Fruit fly (Drosophila melanogaster) whole organism, embryonic: ENCODE data around the gene wcy.

Experiments
- CG12219 ChIP-seq: fragments of 200-800 bp; sonication (Bioruptor generic); optimal IDR thresholded peaks from 3 replicates; lab custom pipeline; 2018; ENCODE audit warnings: missing biosample characterization, mild to moderate bottlenecking, missing genetic modification characterization
- CG15269 ChIP-seq: fragments of 200-800 bp; sonication (Bioruptor generic); optimal IDR thresholded peaks from 2 replicates; lab custom pipeline; 2018; ENCODE audit warnings: missing biosample characterization, mild to moderate bottlenecking, missing genetic modification characterization, moderate library complexity
- CG15479 ChIP-seq: fragments of 200-800 bp; sonication (Bioruptor generic); optimal IDR thresholded peaks from 3 replicates; lab custom pipeline; 2019; ENCODE audit warnings: missing biosample characterization, mild to moderate bottlenecking, missing genetic modification characterization, moderate library complexity
- CG16815 ChIP-seq: fragments of 200-800 bp; sonication (Bioruptor generic); optimal IDR thresholded peaks from 3 replicates; lab custom pipeline; 2017; ENCODE audit warnings: missing biosample characterization, mild to moderate bottlenecking, missing genetic modification characterization
- CG18262 ChIP-seq: fragments of 200-800 bp; optimal IDR thresholded peaks from 3 replicates; lab custom pipeline; 2019; ENCODE audit warnings: missing biosample characterization, mild to moderate bottlenecking, missing genetic modification characterization, moderate library complexity
- CG2120 ChIP-seq: fragments of 200-800 bp; sonication (Bioruptor generic); optimal IDR thresholded peaks from 3 replicates; lab custom pipeline; 2016; ENCODE audit warnings: missing biosample characterization, missing genetic modification characterization
- CG31441 ChIP-seq: fragments of 200-800 bp; sonication (Bioruptor generic); IDR thresholded peaks from 2 replicates; pipeline ENCODE4 v1.3.6; 2022; ENCODE audit warnings: missing biosample characterization, missing genetic modification characterization
- CG33213 ChIP-seq: fragments of 200-800 bp; sonication (Bioruptor generic); optimal IDR thresholded peaks from 3 replicates; lab custom pipeline; 2016; ENCODE audit warnings: missing biosample characterization, missing genetic modification characterization
- CG34224 ChIP-seq: fragments of 200-800 bp; sonication (Bioruptor generic); IDR thresholded peaks from 3 replicates; pipeline ENCODE4 v1.3.6; 2022; ENCODE audit warnings: missing biosample characterization, missing genetic modification characterization; ENCODE audit not compliant: partially characterized antibody
- CG4282 ChIP-seq: fragments of 200-800 bp; sonication (Bioruptor generic); optimal IDR thresholded peaks from 2 replicates; lab custom pipeline; 2016; ENCODE audit warnings: missing biosample characterization, missing genetic modification characterization
- CG7556 ChIP-seq: fragments of 200-800 bp; sonication (Bioruptor generic); optimal IDR thresholded peaks from 2 replicates; lab custom pipeline; 2017; ENCODE audit warnings: missing biosample characterization, mild to moderate bottlenecking, missing genetic modification characterization
- CG7839 ChIP-seq: fragments of 200-800 bp; sonication (Bioruptor generic); optimal IDR thresholded peaks from 3 replicates; lab custom pipeline; 2018; ENCODE audit warnings: missing biosample characterization, mild to moderate bottlenecking, missing genetic modification characterization, moderate library complexity
- CG8089 ChIP-seq: fragments of 200-800 bp; sonication (Bioruptor generic); optimal IDR thresholded peaks from 3 replicates; lab custom pipeline; 2016; ENCODE audit warnings: missing biosample characterization, missing genetic modification characterization
- CG8281 ChIP-seq: fragments of 200-800 bp; sonication (Bioruptor generic); optimal IDR thresholded peaks from 2 replicates; lab custom pipeline; 2018; ENCODE audit warnings: missing biosample characterization, mild to moderate bottlenecking, missing genetic modification characterization, moderate library complexity
- CG8388 ChIP-seq: fragments of 200-800 bp; sonication (Bioruptor generic); optimal IDR thresholded peaks from 2 replicates; lab custom pipeline; 2019; ENCODE audit warnings: missing biosample characterization, mild to moderate bottlenecking, missing genetic modification characterization, moderate library complexity
- CG9437 ChIP-seq: fragments of 200-800 bp; sonication (Bioruptor generic); optimal IDR thresholded peaks from 2 replicates; lab custom pipeline; 2018; ENCODE audit warnings: missing biosample characterization, mild to moderate bottlenecking, missing genetic modification characterization
- Chrac-16 ChIP-seq: fragments of 200-800 bp; sonication (Bioruptor generic); optimal IDR thresholded peaks from 3 replicates; lab custom pipeline; 2016; ENCODE audit warnings: missing biosample characterization, missing genetic modification characterization
- CoRest ChIP-seq: fragments of 200-800 bp; sonication (Bioruptor generic); optimal IDR thresholded peaks from 3 replicates; lab custom pipeline; 2018; ENCODE audit warnings: missing biosample characterization, mild to moderate bottlenecking, missing genetic modification characterization, moderate library complexity
- Dll ChIP-seq: fragments of 200-800 bp; sonication (Bioruptor generic); IDR thresholded peaks from 4 replicates; pipeline ENCODE4 v1.3.6; 2022; ENCODE audit warnings: missing biosample characterization, missing genetic modification characterization; ENCODE audit not compliant: partially characterized antibody
- Drgx ChIP-seq: fragments of 200-800 bp; sonication (Bioruptor generic); IDR thresholded peaks from 2 replicates; pipeline ENCODE4 v1.3.6; 2022; ENCODE audit warnings: missing biosample characterization, missing genetic modification characterization
- HLH54F ChIP-seq: fragments of 200-800 bp; sonication (Bioruptor generic); optimal IDR thresholded peaks from 3 replicates; lab custom pipeline; 2016; ENCODE audit warnings: missing biosample characterization, missing genetic modification characterization
- Hr3 ChIP-seq: fragments of 200-800 bp; sonication (Bioruptor generic); optimal IDR thresholded peaks from 3 replicates; lab custom pipeline; 2016; ENCODE audit warnings: missing biosample characterization, missing genetic modification characterization
- Hr51 ChIP-seq, 2 experiments: fragments of 200-800 bp; sonication (Bioruptor generic); optimal IDR thresholded peaks; 2 replicates in 1 of 2; 3 replicates in 1 of 2; lab custom pipeline; 2016 to 2018; ENCODE audit warnings: missing biosample characterization in 2 of 2, missing genetic modification characterization in 2 of 2, mild to moderate bottlenecking in 1 of 2, moderate library complexity in 1 of 2
- Lhr ChIP-seq: fragments of 200-800 bp; sonication (Bioruptor generic); optimal IDR thresholded peaks from 3 replicates; lab custom pipeline; 2017; ENCODE audit warnings: mild to moderate bottlenecking, missing biosample characterization, missing genetic modification reagents, missing genetic modification characterization
- Oli ChIP-seq: fragments of 200-800 bp; sonication (Bioruptor generic); optimal IDR thresholded peaks from 2 replicates; lab custom pipeline; 2018; ENCODE audit warnings: missing biosample characterization, mild to moderate bottlenecking, missing genetic modification characterization, moderate library complexity
- Poxn ChIP-seq: fragments of 200-800 bp; sonication (Bioruptor generic); IDR thresholded peaks from 2 replicates; pipeline ENCODE4 v1.3.6; 2022; ENCODE audit warnings: missing biosample characterization, missing genetic modification characterization
- Sry-β ChIP-seq: fragments of 200-800 bp; sonication (Bioruptor generic); optimal IDR thresholded peaks from 2 replicates; lab custom pipeline; 2018; ENCODE audit warnings: missing biosample characterization, mild to moderate bottlenecking, missing genetic modification characterization, moderate library complexity
- Ssrp ChIP-seq: fragments of 200-800 bp; sonication (Bioruptor generic); optimal IDR thresholded peaks from 2 replicates; lab custom pipeline; 2018; ENCODE audit warnings: missing biosample characterization, mild to moderate bottlenecking, missing genetic modification characterization, moderate library complexity
- Tbp ChIP-seq: fragments of >200 bp; optimal IDR thresholded peaks from 2 replicates; lab custom pipeline; 2018; ENCODE audit warnings: missing biosample characterization, missing genetic modification characterization
- Xbp1 ChIP-seq: fragments of 200-800 bp; sonication (Bioruptor generic); optimal IDR thresholded peaks from 3 replicates; lab custom pipeline; 2016; ENCODE audit warnings: missing biosample characterization, mild to moderate bottlenecking, missing genetic modification characterization
- az2 ChIP-seq: fragments of 200-800 bp; sonication (Bioruptor generic); optimal IDR thresholded peaks from 3 replicates; lab custom pipeline; 2016; ENCODE audit warnings: missing biosample characterization, missing genetic modification characterization
- bab2 ChIP-seq: fragments of 200-800 bp; sonication (Bioruptor generic); optimal IDR thresholded peaks from 2 replicates; lab custom pipeline; 2016; ENCODE audit warnings: missing biosample characterization, missing genetic modification characterization
- bsh ChIP-seq, 2 experiments: fragments of 200-800 bp; sonication (Bioruptor generic); optimal IDR thresholded peaks; 2 replicates each; lab custom pipeline; 2017 to 2018; ENCODE audit warnings: mild to moderate bottlenecking in 2 of 2, missing biosample characterization in 2 of 2, missing genetic modification characterization in 2 of 2, moderate library complexity in 1 of 2
- dmrt11E ChIP-seq: fragments of 200-800 bp; sonication (Bioruptor generic); optimal IDR thresholded peaks from 3 replicates; lab custom pipeline; 2018; ENCODE audit warnings: missing biosample characterization, mild to moderate bottlenecking, missing genetic modification characterization, moderate library complexity
- gem ChIP-seq: fragments of 200-800 bp; sonication (Bioruptor generic); optimal IDR thresholded peaks from 2 replicates; lab custom pipeline; 2019; ENCODE audit warnings: missing biosample characterization, mild to moderate bottlenecking, missing genetic modification characterization, moderate library complexity
- grau ChIP-seq: fragments of 200-800 bp; optimal IDR thresholded peaks from 3 replicates; lab custom pipeline; 2019; ENCODE audit warnings: missing biosample characterization, mild to moderate bottlenecking, missing genetic modification characterization, moderate library complexity
- hkb ChIP-seq, 2 experiments: fragments of 200-800 bp in 1 of 2; fragments of >200 bp in 1 of 2; sonication (Bioruptor generic) in 1 of 2; IDR thresholded peaks in 1 of 2; optimal IDR thresholded peaks in 1 of 2; 2 replicates each; pipeline versions ENCODE4 v1.3.6 to Lab custom; 2017 to 2022; ENCODE audit warnings: missing biosample characterization in 1 of 2, missing genetic modification characterization in 1 of 2
- jing ChIP-seq: fragments of 200-800 bp; sonication (Bioruptor generic); optimal IDR thresholded peaks from 2 replicates; lab custom pipeline; 2018; ENCODE audit warnings: missing biosample characterization, mild to moderate bottlenecking, missing genetic modification characterization
- nmo ChIP-seq: fragments of 200-800 bp; sonication (Bioruptor generic); optimal IDR thresholded peaks from 2 replicates; lab custom pipeline; 2018; ENCODE audit warnings: missing biosample characterization, mild to moderate bottlenecking, missing genetic modification characterization, moderate library complexity
- pnt ChIP-seq: fragments of 200-800 bp; sonication (Bioruptor generic); optimal IDR thresholded peaks from 3 replicates; lab custom pipeline; 2016; ENCODE audit warnings: missing biosample characterization, missing genetic modification characterization
- sisA ChIP-seq: fragments of 200-800 bp; sonication (Bioruptor generic); IDR thresholded peaks from 2 replicates; pipeline ENCODE4 v1.3.6; 2022; ENCODE audit warnings: missing biosample characterization, missing genetic modification characterization
- sna ChIP-seq: fragments of 200-800 bp; sonication (Bioruptor generic); IDR thresholded peaks from 2 replicates; pipeline ENCODE4 v1.3.6; 2022; ENCODE audit warnings: missing biosample characterization, missing genetic modification characterization; ENCODE audit not compliant: partially characterized antibody
- tap ChIP-seq: fragments of 200-800 bp; optimal IDR thresholded peaks from 3 replicates; lab custom pipeline; 2019; ENCODE audit warnings: missing biosample characterization, mild to moderate bottlenecking, missing genetic modification characterization, moderate library complexity
- trh ChIP-seq: fragments of 200-800 bp; sonication (Bioruptor generic); optimal IDR thresholded peaks from 2 replicates; lab custom pipeline; 2016; ENCODE audit warnings: missing biosample characterization, missing genetic modification characterization
- unpg ChIP-seq: fragments of 200-800 bp; sonication (Bioruptor generic); optimal IDR thresholded peaks from 3 replicates; lab custom pipeline; 2018; ENCODE audit warnings: missing biosample characterization, mild to moderate bottlenecking, missing genetic modification characterization, moderate library complexity
- wek ChIP-seq: fragments of 200-800 bp; sonication (Bioruptor generic); optimal IDR thresholded peaks from 3 replicates; lab custom pipeline; 2018; ENCODE audit warnings: missing biosample characterization, mild to moderate bottlenecking, missing genetic modification characterization, moderate library complexity
- zf30C ChIP-seq: fragments of 200-800 bp; sonication (Bioruptor generic); optimal IDR thresholded peaks from 3 replicates; lab custom pipeline; 2018; ENCODE audit warnings: missing biosample characterization, mild to moderate bottlenecking, missing genetic modification characterization

wcy gene

DNA sequence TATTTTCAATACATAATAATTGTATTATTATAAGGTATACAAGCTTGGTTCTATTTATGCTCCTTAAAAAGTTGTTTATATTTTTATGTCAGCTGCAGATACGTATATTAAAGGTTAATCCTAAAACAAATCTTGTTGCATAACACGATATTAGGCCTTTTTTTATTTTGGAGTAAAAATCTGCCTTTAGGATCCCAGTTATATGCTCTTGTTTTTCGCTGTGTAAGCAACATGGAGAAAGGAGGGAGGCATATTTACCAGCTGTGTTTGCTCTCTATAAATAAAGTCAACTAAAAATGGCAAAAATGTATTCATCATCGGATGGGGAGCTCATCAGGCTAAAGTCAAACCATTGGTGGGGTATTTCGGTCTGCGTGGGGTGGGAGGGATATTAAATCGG is 43.9 kb upstream of the wcy start (continued):
- TF ChIP-seq Chrac-16 (peak; percentile 2), Poxn (GFP tag; lab: Robert Waterston, UW) (no peak), CG2120 (GFP tag; lab: Kevin White, UChicago) (no peak)

DNA sequence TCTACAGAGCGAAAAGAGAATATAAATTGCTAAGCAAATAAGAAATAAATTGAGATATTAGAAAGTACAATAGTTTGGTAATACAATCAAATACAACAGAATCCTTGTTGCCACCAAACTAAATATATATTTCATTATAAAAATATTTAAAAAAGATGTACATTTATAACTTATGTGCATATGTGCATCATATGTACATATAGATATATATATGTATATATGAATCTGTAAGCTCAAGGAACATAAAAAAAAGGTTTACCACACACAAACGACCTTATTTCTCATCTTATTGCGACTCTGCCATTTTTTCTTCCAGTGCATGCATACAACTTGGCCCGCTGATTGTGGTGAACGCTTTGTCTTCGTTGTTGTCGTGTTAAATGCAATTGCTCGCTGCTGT is 35.6 kb upstream of the wcy start:
- TF ChIP-seq bab2 (no peak), az2 (GFP tag; lab: Kevin White, UChicago) (peak; percentile 24), pnt (no peak), jing (no peak), Tbp (no peak), CG8281 (tag; lab: Kevin White, UChicago) (no peak), HLH54F (GFP tag; lab: Kevin White, UChicago) (no peak), Hr51 (GFP tag; optimal IDR thresholded peaks at IDR 0.05; lab: Kevin White, UChicago) (peak in 1 of 2 experiments; percentile 60), wek (GFP tag; lab: Kevin White, UChicago) (no peak), Drgx (GFP tag; lab: Robert Waterston, UW) (peak; percentile 55), trh (no peak), grau (tag; lab: Kevin White, UChicago) (peak; percentile 21), CG7556 (GFP tag; lab: Kevin White, UChicago) (peak; percentile 16), tap (tag; lab: Kevin White, UChicago) (no peak), CG31441 (GFP tag; lab: Robert Waterston, UW) (0 out of 2 replicates have a peak, but pooled peaks have one; percentile 12), CG7839 (tag; lab: Kevin White, UChicago) (peak; percentile 48), CG15479 (no peak), CG18262 (tag; lab: Kevin White, UChicago) (peak; percentile 11), CG8089 (no peak), Hr3 (peak; percentile 4), CoRest (peak; percentile 27), CG9437 (GFP tag; lab: Kevin White, UChicago) (peak; percentile 3), CG34224 (GFP tag; lab: Robert Waterston, UW) (no peak), nmo (GFP tag; lab: Kevin White, UChicago) (peak; percentile 34), Ssrp (tag; lab: Kevin White, UChicago) (peak; percentile 30), CG12219 (GFP tag; lab: Kevin White, UChicago) (no peak), Dll (no peak), sna (GFP tag; lab: Robert Waterston, UW) (no peak), unpg (GFP tag; lab: Kevin White, UChicago) (peak; percentile 17), bsh (GFP tag; optimal IDR thresholded peaks at IDR 0.05; lab: Kevin White, UChicago) (peak in 1 of 2 experiments; percentile 33), dmrt11E (peak; percentile 37), CG8388 (GFP tag; lab: Kevin White, UChicago) (peak; percentile 18), hkb (optimal IDR thresholded peaks at IDR 0.05; lab: Kevin White, UChicago) (no peak), hkb (GFP tag; IDR thresholded peaks at IDR 0.05; lab: Robert Waterston, UW) (0 out of 2 replicates have a peak, but pooled peaks have one; percentile 9), zf30C (GFP tag; lab: Kevin White, UChicago) (peak; percentile 33), CG4282 (no peak), Oli (tag; lab: Kevin White, UChicago) (peak; percentile 15), gem (peak; percentile 62), Lhr (GFP tag; lab: Kevin White, UChicago) (no peak), CG16815 (GFP tag; lab: Kevin White, UChicago) (no peak), Sry-β (GFP tag; lab: Kevin White, UChicago) (no peak), sisA (0 out of 2 replicates have a peak, but pooled peaks have one; percentile 17), CG15269 (peak; percentile 8), CG33213 (no peak), Xbp1 (GFP tag; lab: Kevin White, UChicago) (peak; percentile 16)
